Worm (Caenorhabditis elegans): Measurements from ENCODE around the gene sre-44.

Gene sre-44

DNA sequence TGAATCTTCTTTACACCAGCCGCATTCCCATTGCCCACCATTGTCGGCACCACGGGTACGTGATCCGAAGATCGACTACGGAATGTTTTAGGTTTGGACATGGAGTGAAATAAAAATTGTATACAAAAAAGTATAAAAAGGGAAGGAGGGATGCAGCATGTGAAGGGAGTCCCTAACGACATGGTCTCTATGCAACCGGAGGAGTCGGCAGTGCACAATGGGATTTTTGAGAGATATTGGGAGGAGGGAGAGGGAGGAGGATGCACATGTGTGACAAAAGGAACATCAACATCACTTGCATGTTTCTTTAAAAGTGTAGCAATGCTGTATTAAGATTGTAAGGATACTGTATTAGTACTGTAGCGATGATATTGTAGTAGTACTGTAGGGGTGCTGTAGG, 9.9 kb upstream of the sre-44 start, which contains the start of gene W07G1.1:
W07G1.1 (minus strand) TSS at position 101 of the 400 bp plus-strand sequence.
- TF ChIP-seq mxl-2 (GFP tag; conservative IDR thresholded peaks at IDR 0.05) (no peak), unc-62 (GFP tag; optimal IDR thresholded peaks at IDR 0.05 in 1 of 2) (peak in 1 of 2 experiments; percentile 15), unc-62 (tag; optimal IDR thresholded peaks at IDR 0.05) (no peak)

DNA sequence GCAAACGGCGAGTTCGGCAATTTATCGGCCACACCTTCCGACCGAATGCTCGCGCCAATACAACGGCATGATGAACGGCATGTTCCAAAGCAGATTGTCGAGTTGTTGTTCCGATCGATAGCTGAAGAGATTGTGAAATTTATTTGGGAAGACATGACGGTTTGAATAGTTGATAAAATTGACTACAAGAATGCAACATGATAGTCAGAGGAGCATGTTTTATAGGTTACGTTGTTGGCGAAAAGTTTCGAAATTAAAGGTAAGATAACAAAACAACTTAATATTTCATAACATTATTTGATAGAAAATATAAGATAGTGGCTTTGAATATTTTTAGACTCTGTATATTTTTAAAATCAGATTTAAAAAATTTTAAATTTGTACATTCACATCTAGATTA, 3.9 kb upstream of the sre-44 start:
- TF ChIP-seq daf-16 (GFP tag; optimal IDR thresholded peaks at IDR 0.05) (no peak), daf-16 (tag; optimal IDR thresholded peaks at IDR 0.05) (peak; percentile 38), dve-1 (tag; optimal IDR thresholded peaks at IDR 0.05; ENCODE audit: insufficient read depth) (peak; percentile 24), nhr-25 (tag; optimal IDR thresholded peaks at IDR 0.05; ENCODE audit: borderline replicate concordance, insufficient read depth) (no peak), php-3 (GFP tag; IDR thresholded peaks at IDR 0.05) (peak; percentile 55; the same call in 1 of the 2 replicates), pqm-1 (tag; optimal IDR thresholded peaks at IDR 0.05) (peak; percentile 59), nhr-28 (tag; optimal IDR thresholded peaks at IDR 0.05) (peak; percentile 2), nhr-76 (tag; optimal IDR thresholded peaks at IDR 0.05) (no peak), fos-1 (tag; optimal IDR thresholded peaks at IDR 0.05) (no peak), ceh-20 (GFP tag; IDR thresholded peaks at IDR 0.05) (no peak), unc-130 (GFP tag; optimal IDR thresholded peaks at IDR 0.05) (no peak)

DNA sequence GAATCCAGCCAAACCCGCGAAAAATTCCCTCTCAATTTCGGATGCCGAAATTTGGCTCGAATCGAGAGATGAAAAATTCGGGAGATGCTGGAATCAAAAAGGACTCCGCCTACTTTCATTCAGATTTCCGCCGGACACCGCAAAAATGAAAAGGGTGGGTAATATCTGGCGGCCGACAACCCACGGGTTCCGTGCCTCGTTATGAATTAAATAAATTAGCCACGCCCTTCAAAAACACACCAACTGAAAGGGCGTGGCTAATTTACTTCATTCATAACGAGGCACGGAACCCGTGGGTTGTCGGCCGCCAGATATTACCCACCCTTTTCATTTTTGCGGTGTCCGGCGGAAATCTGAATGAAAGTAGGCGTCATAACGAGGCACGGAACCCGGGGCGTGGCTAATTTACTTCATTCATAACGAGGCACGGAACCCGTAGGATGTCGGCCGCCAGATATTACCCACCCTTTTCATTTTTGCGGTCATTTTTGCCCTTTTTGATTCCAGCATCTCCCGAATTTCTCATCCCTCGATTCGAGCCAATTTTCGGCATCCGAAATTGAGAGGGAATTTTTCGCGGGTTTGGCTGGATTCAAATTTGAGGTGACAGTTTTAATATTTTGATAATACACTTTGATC, 2.8 kb upstream of the sre-44 start:
- TF ChIP-seq lin-38 (GFP tag; IDR thresholded peaks at IDR 0.05): peak; percentile 37; the same call in 1 of the 2 replicates

DNA sequence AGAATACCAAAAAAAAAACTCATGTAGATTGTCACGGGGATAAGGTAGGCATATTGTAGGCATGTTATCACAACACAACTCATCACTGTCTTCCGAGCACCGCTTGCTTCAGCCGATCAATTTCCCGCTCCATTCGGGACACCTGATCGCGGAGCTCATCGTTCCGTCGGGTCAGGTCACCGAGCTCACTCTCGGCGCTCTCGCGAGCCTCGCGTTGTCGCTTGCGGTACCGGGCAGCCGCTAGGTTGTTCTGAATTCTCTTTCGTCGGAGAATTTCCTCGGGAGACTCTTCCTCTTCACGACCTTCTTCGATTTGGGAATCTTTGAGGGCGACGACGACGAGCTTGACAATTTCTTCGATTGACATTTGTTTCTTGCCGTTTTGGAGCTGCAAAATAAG, 2.6 kb downstream of the sre-44 start:
- TF ChIP-seq egl-43 (GFP tag; IDR thresholded peaks at IDR 0.05): 0 out of 2 replicates have a peak, but pooled peaks have one; percentile 56
- no peak for TF ChIP-seq gei-8 (GFP tag; optimal IDR thresholded peaks at IDR 0.05)
- peak; percentile 94 for TF ChIP-seq set-16 (GFP tag; IDR thresholded peaks at IDR 0.05)

DNA sequence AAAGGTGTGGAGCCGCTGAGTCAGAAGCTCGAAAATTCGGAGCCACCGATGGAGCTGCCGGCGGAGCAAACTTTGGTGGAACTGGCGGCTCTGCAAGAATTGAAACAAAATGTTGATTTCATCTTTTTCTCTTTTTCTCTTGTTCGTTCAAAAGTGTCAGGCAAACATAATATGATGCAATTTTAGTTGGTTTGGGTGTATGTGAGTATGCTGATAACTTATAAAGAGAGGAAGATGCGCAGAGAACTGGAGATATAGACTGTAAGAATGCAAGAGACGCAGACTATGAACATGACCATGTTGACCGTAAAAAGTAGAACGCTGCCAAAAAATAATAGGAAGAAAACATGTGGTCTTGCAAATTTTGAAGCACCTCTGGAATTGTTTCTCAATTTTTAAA, 4.7 kb downstream of the sre-44 start:
- TF ChIP-seq lin-29 (GFP tag; IDR thresholded peaks at IDR 0.05) (no peak), nhr-77 (tag; optimal IDR thresholded peaks at IDR 0.05) (peak; percentile 96), snpc-4 (tag; optimal IDR thresholded peaks at IDR 0.05) (no peak), hlh-30 (tag; optimal IDR thresholded peaks at IDR 0.05; ENCODE audit: insufficient read depth) (peak; percentile 82), ceh-20 (GFP tag; IDR thresholded peaks at IDR 0.05) (no peak), nhr-42 (GFP tag; IDR thresholded peaks at IDR 0.05) (no peak), tag-97 (GFP tag; IDR thresholded peaks at IDR 0.05) (no peak), lin-39 (tag; optimal IDR thresholded peaks at IDR 0.05) (no peak), F37D6.2 (tag; optimal IDR thresholded peaks at IDR 0.05) (no peak), T26A8.4 (GFP tag; IDR thresholded peaks at IDR 0.05) (0 out of 2 replicates have a peak, but pooled peaks have one; percentile 25), lin-38 (GFP tag; IDR thresholded peaks at IDR 0.05) (no peak), nhr-237 (tag; optimal IDR thresholded peaks at IDR 0.05) (no peak), lsy-2 (tag; optimal IDR thresholded peaks at IDR 0.05) (peak in 1 of 2 experiments; percentile 72), mxl-2 (GFP tag; conservative IDR thresholded peaks at IDR 0.05) (no peak), lir-3 (tag; optimal IDR thresholded peaks at IDR 0.05) (no peak), ama-1 (optimal IDR thresholded peaks at IDR 0.05) (no peak), ctbp-1 (GFP tag; IDR thresholded peaks at IDR 0.05) (no peak), daf-12 (tag; optimal IDR thresholded peaks at IDR 0.05) (no peak), daf-19 (GFP tag; conservative IDR thresholded peaks at IDR 0.05) (no peak), R02D3.7 (tag; optimal IDR thresholded peaks at IDR 0.05) (no peak), madf-9 (GFP tag; conservative IDR thresholded peaks at IDR 0.05) (no peak), lin-13 (GFP tag; optimal IDR thresholded peaks at IDR 0.05) (no peak), nhr-11 (tag; optimal IDR thresholded peaks at IDR 0.05) (no peak), mes-2 (tag; optimal IDR thresholded peaks at IDR 0.05; ENCODE audit: poor library complexity, severe bottlenecking) (peak; percentile 49), attf-4 (tag; optimal IDR thresholded peaks at IDR 0.05) (no peak), cey-2 (tag; optimal IDR thresholded peaks at IDR 0.05; ENCODE audit: borderline replicate concordance, insufficient read depth) (peak; percentile 46), zip-11 (GFP tag; IDR thresholded peaks at IDR 0.05) (no peak), vab-7 (GFP tag; IDR thresholded peaks at IDR 0.05) (no peak), php-3 (GFP tag; IDR thresholded peaks at IDR 0.05) (peak; percentile 47; the same call in 1 of the 2 replicates), egl-43 (GFP tag; IDR thresholded peaks at IDR 0.05) (no peak)
